Worm (Caenorhabditis elegans) whole organism, L3 larva: ENCODE results near the gene prmt-5.

Experiments used
- R02D3.7 ChIP-seq: fragments of 150-350 bp; optimal IDR thresholded peaks from 2 replicates; lab custom pipeline; 2014; ENCODE audit warnings: missing biosample characterization, missing genetic modification characterization
- ama-1 ChIP-seq: fragments of 150-350 bp; optimal IDR thresholded peaks from 2 replicates; lab custom pipeline; 2018
- elt-1 ChIP-seq: fragments of 150-350 bp; optimal IDR thresholded peaks from 2 replicates; lab custom pipeline; 2014; ENCODE audit warnings: missing biosample characterization, missing genetic modification characterization
- fos-1 ChIP-seq: fragments of 150-350 bp; optimal IDR thresholded peaks from 2 replicates; lab custom pipeline; 2014; ENCODE audit warnings: missing biosample characterization, missing genetic modification characterization
- lin-39 ChIP-seq: fragments of 150-350 bp; optimal IDR thresholded peaks from 2 replicates; lab custom pipeline; 2018; ENCODE audit warnings: missing biosample characterization, missing genetic modification reagents, missing genetic modification characterization
- nhr-11 ChIP-seq: fragments of 150-350 bp; optimal IDR thresholded peaks from 2 replicates; lab custom pipeline; 2014; ENCODE audit warnings: missing biosample characterization, missing genetic modification characterization
- nhr-43 ChIP-seq: sonication (generic microtip); optimal IDR thresholded peaks from 2 replicates; lab custom pipeline; 2016; ENCODE audit warnings: mild to moderate bottlenecking, missing genetic modification characterization, missing compliant biosample characterization; ENCODE audit not compliant: poor library complexity, severe bottlenecking
- nhr-76 ChIP-seq: fragments of 150-350 bp; sonication (generic microtip); optimal IDR thresholded peaks from 5 replicates; lab custom pipeline; 2014; ENCODE audit warnings: missing biosample characterization, missing genetic modification characterization
- unc-39 ChIP-seq: sonication (generic microtip); optimal IDR thresholded peaks from 4 replicates; lab custom pipeline; 2017; ENCODE audit warnings: missing biosample characterization, missing genetic modification characterization
- zag-1 ChIP-seq: fragments of 150-350 bp; optimal IDR thresholded peaks from 2 replicates; lab custom pipeline; 2014; ENCODE audit warnings: missing biosample characterization, missing genetic modification characterization
- ztf-11 ChIP-seq: fragments of 150-350 bp; optimal IDR thresholded peaks from 2 replicates; lab custom pipeline; 2014; ENCODE audit warnings: missing biosample characterization, missing genetic modification characterization

DNA sequence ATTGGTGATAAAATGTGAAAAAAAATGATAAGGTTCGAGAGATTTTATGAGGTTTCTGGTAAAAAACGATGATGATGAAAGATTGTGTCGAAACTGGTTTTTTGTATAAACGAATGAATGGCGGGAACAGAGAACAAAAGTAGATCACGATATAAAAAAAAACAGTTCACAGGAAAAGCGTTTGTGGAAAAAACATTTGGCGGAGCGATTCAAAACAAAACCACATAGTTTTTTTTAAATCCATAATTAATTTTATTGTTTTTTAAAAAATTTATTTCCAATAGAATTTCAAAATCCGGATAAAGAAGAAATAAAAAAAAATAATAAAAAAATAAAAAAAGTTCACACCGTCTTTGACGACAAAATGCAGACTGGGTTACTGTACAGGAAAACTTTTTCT lies 15.0 kb upstream of the prmt-5 start, which contains the start of gene ZC155.4:
- TF ChIP-seq nhr-43 (tag; lab: Kevin White, UChicago) (no peak), ztf-11 (tag; lab: Kevin White, UChicago) (no peak), nhr-76 (tag; lab: Kevin White, UChicago) (no peak), nhr-11 (tag; lab: Kevin White, UChicago) (no peak), lin-39 (no peak), elt-1 (no peak), zag-1 (no peak), fos-1 (tag; lab: Kevin White, UChicago) (no peak), ama-1 (lab: Kevin White, UChicago) (no peak), unc-39 (tag; lab: Kevin White, UChicago) (no peak), R02D3.7 (no peak)
